Worm (Caenorhabditis elegans) whole organism, mixed stage, embryonic: ENCODE results near the gene arl-3.

Source experiments
- ceh-39 ChIP-seq: fragments of 150-350 bp; optimal IDR thresholded peaks from 2 replicates; lab custom pipeline; 2014; ENCODE audit warnings: missing biosample characterization, missing genetic modification characterization
- ces-1 ChIP-seq: fragments of 150-350 bp; optimal IDR thresholded peaks from 2 replicates; lab custom pipeline; 2014; ENCODE audit warnings: missing biosample characterization, missing genetic modification reagents, missing genetic modification characterization
- cnd-1 ChIP-seq: fragments of 200-800 bp; sonication (Bioruptor generic); optimal IDR thresholded peaks from 2 replicates; lab custom pipeline; 2018; ENCODE audit warnings: mild to moderate bottlenecking, missing genetic modification characterization, missing compliant biosample characterization
- nhr-12 ChIP-seq: fragments of 150-350 bp; optimal IDR thresholded peaks from 2 replicates; lab custom pipeline; 2014; ENCODE audit warnings: missing biosample characterization, missing genetic modification characterization
- nhr-28 ChIP-seq: fragments of 150-350 bp; optimal IDR thresholded peaks from 2 replicates; lab custom pipeline; 2014; ENCODE audit warnings: missing biosample characterization, missing genetic modification characterization

DNA sequence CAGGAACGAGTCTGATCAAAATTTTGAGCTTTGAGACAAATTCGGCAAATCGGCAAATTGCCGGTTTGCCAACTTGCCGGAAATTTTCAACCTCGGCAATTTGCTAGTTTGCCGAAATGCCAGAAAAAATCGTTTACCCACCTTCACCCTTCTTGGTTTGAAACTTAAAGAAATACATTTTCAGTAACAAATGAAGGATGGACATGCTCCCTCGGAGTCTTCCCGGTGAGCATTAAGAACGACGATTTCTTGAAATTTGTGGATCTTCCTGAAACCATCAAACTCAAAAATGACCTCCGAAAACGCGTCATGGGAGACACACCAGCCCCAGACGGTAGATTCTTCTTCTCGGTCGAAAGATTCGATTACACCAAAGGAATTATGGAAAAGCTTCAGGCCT is 3.5 kb upstream of the arl-3 start:
- TF ChIP-seq cnd-1 (no peak), ceh-39 (tag; lab: Kevin White, UChicago) (no peak), nhr-12 (tag; lab: Kevin White, UChicago) (no peak), nhr-28 (tag; lab: Kevin White, UChicago) (no peak), ces-1 (no peak)
